Fruit fly (Drosophila melanogaster) whole organism, embryonic: Measurements from ENCODE around the gene ebo.
A peak's percentile ranks its signal among the peaks of the same experiment; 100 is the strongest.

ENCODE experiments used
- Ada2b ChIP-seq: fragments of 200-800 bp; sonication (Bioruptor generic); IDR thresholded peaks from 2 replicates; pipeline ENCODE4 v1.3.6; 2022; ENCODE audit warnings: missing biosample characterization, missing genetic modification characterization
- CG1024 ChIP-seq: fragments of 200-800 bp; sonication (Bioruptor generic); IDR thresholded peaks from 2 replicates; pipeline ENCODE4 v1.3.6; 2022; ENCODE audit warnings: missing biosample characterization, missing genetic modification characterization
- CG11456 ChIP-seq: fragments of 200-800 bp; sonication (Bioruptor generic); IDR thresholded peaks from 3 replicates; pipeline ENCODE4 v1.3.6; 2022; ENCODE audit warnings: missing biosample characterization, missing genetic modification characterization
- CG12219 ChIP-seq: fragments of 200-800 bp; sonication (Bioruptor generic); optimal IDR thresholded peaks from 3 replicates; lab custom pipeline; 2018; ENCODE audit warnings: missing biosample characterization, mild to moderate bottlenecking, missing genetic modification characterization
- CG15073 ChIP-seq: fragments of 200-800 bp; sonication (Bioruptor generic); optimal IDR thresholded peaks from 2 replicates; lab custom pipeline; 2016; ENCODE audit warnings: missing biosample characterization, missing genetic modification characterization
- CG16813 ChIP-seq: fragments of 200-800 bp; sonication (Bioruptor generic); IDR thresholded peaks from 3 replicates; pipeline ENCODE4 v1.3.6; 2022; ENCODE audit warnings: missing biosample characterization, missing genetic modification characterization; ENCODE audit not compliant: partially characterized antibody
- CG17328 ChIP-seq: fragments of 200-800 bp; sonication (Bioruptor generic); IDR thresholded peaks from 2 replicates; pipeline ENCODE4 v1.3.6; 2022; ENCODE audit warnings: missing biosample characterization, missing genetic modification characterization
- CG17359 ChIP-seq: fragments of 200-800 bp; sonication (Bioruptor generic); optimal IDR thresholded peaks from 3 replicates; lab custom pipeline; 2018; ENCODE audit warnings: missing biosample characterization, mild to moderate bottlenecking, missing genetic modification characterization, moderate library complexity
- CG18011 ChIP-seq: fragments of 200-800 bp; sonication (Bioruptor generic); optimal IDR thresholded peaks from 2 replicates; lab custom pipeline; 2017; ENCODE audit warnings: missing biosample characterization, missing genetic modification characterization, mild to moderate bottlenecking, moderate library complexity, missing genotype
- CG2120 ChIP-seq: fragments of 200-800 bp; sonication (Bioruptor generic); optimal IDR thresholded peaks from 3 replicates; lab custom pipeline; 2016; ENCODE audit warnings: missing biosample characterization, missing genetic modification characterization
- CG3838 ChIP-seq: fragments of 200-800 bp; sonication (Bioruptor generic); optimal IDR thresholded peaks from 3 replicates; lab custom pipeline; 2016; ENCODE audit warnings: missing biosample characterization, missing genetic modification characterization
- CG4328 ChIP-seq: fragments of 200-800 bp; sonication (Bioruptor generic); optimal IDR thresholded peaks from 3 replicates; lab custom pipeline; 2017; ENCODE audit warnings: missing biosample characterization, missing genetic modification reagents, missing genetic modification characterization
- CG4404 ChIP-seq: fragments of 200-800 bp; sonication (Bioruptor generic); IDR thresholded peaks from 2 replicates; pipeline ENCODE4 v1.3.6; 2022; ENCODE audit warnings: missing biosample characterization, missing genetic modification characterization
- CG5953 ChIP-seq: fragments of 200-800 bp; sonication (Bioruptor generic); IDR thresholded peaks from 2 replicates; pipeline ENCODE4 v1.3.6; 2022; ENCODE audit warnings: missing biosample characterization, missing genetic modification characterization
- CG6813 ChIP-seq: fragments of 200-800 bp; sonication (Bioruptor generic); optimal IDR thresholded peaks from 2 replicates; lab custom pipeline; 2017; ENCODE audit warnings: missing biosample characterization, missing genetic modification characterization, mild to moderate bottlenecking, moderate library complexity, missing genetic modification reagents
- CG7271 ChIP-seq: fragments of 200-800 bp; sonication (Bioruptor generic); optimal IDR thresholded peaks from 2 replicates; lab custom pipeline; 2018; ENCODE audit warnings: missing biosample characterization, mild to moderate bottlenecking, missing genetic modification characterization, moderate library complexity
- CG8290 ChIP-seq, 3 experiments: fragments of 200-800 bp; sonication (Bioruptor generic); optimal IDR thresholded peaks; 2 replicates each; lab custom pipeline; 2016 to 2019; ENCODE audit warnings: missing biosample characterization in 3 of 3, missing genetic modification characterization in 3 of 3, mild to moderate bottlenecking in 2 of 3, moderate library complexity in 1 of 3
- CkIIα-i1 ChIP-seq: fragments of 200-800 bp; sonication (Bioruptor generic); IDR thresholded peaks from 2 replicates; pipeline ENCODE4 v1.3.6; 2022; ENCODE audit warnings: missing biosample characterization, missing genetic modification characterization
- D19B ChIP-seq: fragments of 200-800 bp; sonication (Bioruptor generic); optimal IDR thresholded peaks from 2 replicates; lab custom pipeline; 2017; ENCODE audit warnings: missing biosample characterization, mild to moderate bottlenecking, missing genetic modification characterization
- Dad ChIP-seq: fragments of 200-800 bp; sonication (Bioruptor generic); optimal IDR thresholded peaks from 3 replicates; lab custom pipeline; 2016; ENCODE audit warnings: missing biosample characterization, missing genetic modification characterization
- Hey ChIP-seq: fragments of 200-800 bp; sonication (Bioruptor generic); optimal IDR thresholded peaks from 3 replicates; lab custom pipeline; 2018; ENCODE audit warnings: missing biosample characterization, mild to moderate bottlenecking, missing genetic modification characterization
- MESR4 ChIP-seq: fragments of 200-800 bp; sonication (Bioruptor generic); optimal IDR thresholded peaks from 2 replicates; lab custom pipeline; 2018; ENCODE audit warnings: missing biosample characterization, mild to moderate bottlenecking, missing genetic modification characterization, moderate library complexity
- NC2β ChIP-seq: fragments of 200-800 bp; sonication (Bioruptor generic); optimal IDR thresholded peaks from 2 replicates; lab custom pipeline; 2016; ENCODE audit warnings: missing biosample characterization, missing genetic modification characterization
- Nf-YA ChIP-seq: fragments of 200-800 bp; sonication (Bioruptor generic); IDR thresholded peaks from 2 replicates; pipeline ENCODE4 v1.3.6; 2022; ENCODE audit warnings: missing biosample characterization, missing genetic modification characterization
- Rfx ChIP-seq: fragments of 200-800 bp; sonication (Bioruptor generic); IDR thresholded peaks from 2 replicates; pipeline ENCODE4 v1.3.6; 2022; ENCODE audit warnings: missing biosample characterization, missing genetic modification characterization
- Ssrp ChIP-seq: fragments of 200-800 bp; sonication (Bioruptor generic); optimal IDR thresholded peaks from 2 replicates; lab custom pipeline; 2018; ENCODE audit warnings: missing biosample characterization, mild to moderate bottlenecking, missing genetic modification characterization, moderate library complexity
- YL-1 ChIP-seq: fragments of 200-800 bp; sonication (Bioruptor generic); optimal IDR thresholded peaks from 3 replicates; lab custom pipeline; 2017; ENCODE audit warnings: missing biosample characterization, mild to moderate bottlenecking, missing genetic modification characterization
- ab ChIP-seq: fragments of 200-800 bp; sonication (Bioruptor generic); optimal IDR thresholded peaks from 2 replicates; lab custom pipeline; 2016; ENCODE audit warnings: missing biosample characterization, missing genetic modification characterization
- az2 ChIP-seq: fragments of 200-800 bp; sonication (Bioruptor generic); optimal IDR thresholded peaks from 3 replicates; lab custom pipeline; 2016; ENCODE audit warnings: missing biosample characterization, missing genetic modification characterization
- chif ChIP-seq, 2 experiments: fragments of 200-800 bp; sonication (Bioruptor generic); optimal IDR thresholded peaks; 3 replicates each; lab custom pipeline; 2016; ENCODE audit warnings: missing biosample characterization in 2 of 2, missing genetic modification characterization in 2 of 2
- croc ChIP-seq: fragments of 200-800 bp; sonication (Bioruptor generic); conservative IDR thresholded peaks from 3 replicates; pipeline ENCODE4 v1.3.6; 2022; ENCODE audit warnings: missing biosample characterization, missing genetic modification characterization
- dmrt11E ChIP-seq: fragments of 200-800 bp; sonication (Bioruptor generic); optimal IDR thresholded peaks from 3 replicates; lab custom pipeline; 2018; ENCODE audit warnings: missing biosample characterization, mild to moderate bottlenecking, missing genetic modification characterization, moderate library complexity
- emc ChIP-seq: fragments of 200-800 bp; sonication (Bioruptor generic); optimal IDR thresholded peaks from 2 replicates; lab custom pipeline; 2016; ENCODE audit warnings: missing biosample characterization, missing genetic modification characterization
- esg ChIP-seq: fragments of 200-800 bp; sonication (Bioruptor generic); conservative IDR thresholded peaks from 2 replicates; pipeline ENCODE4 v1.3.6; 2022; ENCODE audit warnings: missing biosample characterization, missing genetic modification characterization
- fd64A ChIP-seq: fragments of 200-800 bp; sonication (Bioruptor generic); optimal IDR thresholded peaks from 3 replicates; lab custom pipeline; 2018; ENCODE audit warnings: missing biosample characterization, mild to moderate bottlenecking, missing genetic modification characterization
- ftz-f1 ChIP-seq: fragments of 200-800 bp; sonication (Bioruptor generic); optimal IDR thresholded peaks from 2 replicates; lab custom pipeline; 2016; ENCODE audit warnings: missing biosample characterization, missing genetic modification characterization
- gce ChIP-seq: fragments of 200-800 bp; sonication (Bioruptor generic); IDR thresholded peaks from 3 replicates; pipeline ENCODE4 v1.3.6; 2022; ENCODE audit warnings: missing biosample characterization, missing genetic modification characterization
- h ChIP-seq: fragments of >200 bp; optimal IDR thresholded peaks from 2 replicates; lab custom pipeline; 2017
- hb ChIP-seq: fragments of 200-800 bp; sonication (Bioruptor generic); IDR thresholded peaks from 3 replicates; pipeline ENCODE4 v1.3.6; 2022; ENCODE audit warnings: missing biosample characterization, missing genetic modification characterization; ENCODE audit not compliant: partially characterized antibody
- jumu ChIP-seq: fragments of 200-800 bp; sonication (Bioruptor generic); optimal IDR thresholded peaks from 3 replicates; lab custom pipeline; 2016; ENCODE audit warnings: missing biosample characterization, missing genetic modification characterization
- nerfin-2 ChIP-seq: fragments of 200-800 bp; sonication (Bioruptor generic); IDR thresholded peaks from 2 replicates; pipeline ENCODE4 v1.3.6; 2022; ENCODE audit warnings: missing biosample characterization, missing genetic modification characterization; ENCODE audit not compliant: partially characterized antibody
- pan ChIP-seq, 4 experiments: fragments of >200 bp in 3 of 4; fragments of 200-800 bp in 1 of 4; sonication (Bioruptor generic) in 1 of 4; optimal IDR thresholded peaks in 3 of 4; IDR thresholded peaks in 1 of 4; 2 replicates each; pipeline versions ENCODE4 v1.3.6 to Lab custom; 2017 to 2022; ENCODE audit warnings: missing biosample characterization in 2 of 4, missing genetic modification characterization in 2 of 4, mixed read lengths in 1 of 4
- prd ChIP-seq, 3 experiments: fragments of >200 bp in 2 of 3; fragments of 200-800 bp in 1 of 3; sonication (Bioruptor generic) in 1 of 3; optimal IDR thresholded peaks in 2 of 3; IDR thresholded peaks in 1 of 3; 2 replicates in 2 of 3; 3 replicates in 1 of 3; pipeline versions ENCODE4 v1.3.6 to Lab custom; 2017 to 2022; ENCODE audit warnings: missing biosample characterization in 1 of 3, missing genetic modification characterization in 1 of 3
- usp ChIP-seq: fragments of >200 bp; optimal IDR thresholded peaks from 2 replicates; lab custom pipeline; 2017; ENCODE audit warnings: missing biosample characterization, missing genetic modification characterization
- vvl ChIP-seq: fragments of 200-800 bp; sonication (Bioruptor generic); IDR thresholded peaks from 2 replicates; pipeline ENCODE4 v1.3.6; 2022; ENCODE audit warnings: missing biosample characterization, missing genetic modification characterization
- wdn ChIP-seq: fragments of 200-800 bp; sonication (Bioruptor generic); IDR thresholded peaks from 2 replicates; pipeline ENCODE4 v1.3.6; 2022; ENCODE audit warnings: missing biosample characterization, missing genetic modification characterization
- zf30C ChIP-seq: fragments of 200-800 bp; sonication (Bioruptor generic); optimal IDR thresholded peaks from 3 replicates; lab custom pipeline; 2018; ENCODE audit warnings: missing biosample characterization, mild to moderate bottlenecking, missing genetic modification characterization
- zfh2 ChIP-seq: fragments of 200-800 bp; sonication (Bioruptor generic); optimal IDR thresholded peaks from 2 replicates; lab custom pipeline; 2016; ENCODE audit warnings: missing biosample characterization, missing genetic modification characterization

ebo gene

DNA sequence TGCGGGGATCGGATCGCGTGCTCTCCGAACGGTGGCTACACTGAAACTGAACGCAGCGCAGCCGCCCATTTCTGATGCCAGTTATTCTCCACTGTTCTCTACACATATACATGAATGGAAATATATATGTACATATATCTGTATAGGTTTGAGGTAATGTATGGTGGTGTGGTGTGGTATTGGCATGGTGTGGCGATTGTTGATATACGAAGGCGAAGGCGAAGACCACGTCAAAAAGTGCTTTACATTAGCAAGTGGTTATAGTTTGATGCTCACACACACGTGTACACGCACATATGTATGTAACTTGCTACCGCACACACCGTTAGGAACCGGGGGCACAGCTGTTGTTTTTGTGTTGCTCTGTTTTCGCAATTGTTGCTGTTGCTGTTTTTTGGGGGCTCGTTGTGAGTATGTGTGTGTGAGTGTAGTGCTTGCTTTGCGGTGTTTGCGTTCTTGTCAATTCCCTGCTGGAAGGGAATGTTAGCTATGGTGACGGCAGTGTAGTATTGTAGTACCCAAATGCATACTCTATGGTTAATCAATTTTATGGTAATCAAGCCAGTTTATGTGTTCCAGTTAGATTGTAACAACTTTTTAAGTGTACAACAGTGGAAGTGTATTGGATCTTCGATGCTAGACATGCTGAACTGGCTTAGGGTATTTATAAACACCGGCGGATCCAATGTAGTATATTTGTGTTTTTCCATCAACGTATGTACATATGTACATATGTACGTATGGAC, 17.2 kb upstream of the ebo start, which contains the start of gene CG17896 (continued):
- TF ChIP-seq CG5953 (peak; percentile 93), Dad (GFP tag; lab: Kevin White, UChicago) (peak; percentile 98), wdn (GFP tag; lab: Robert Waterston, UW) (peak; percentile 99), Ada2b (GFP tag; lab: Robert Waterston, UW) (peak; percentile 99), ab (GFP tag; lab: Kevin White, UChicago) (peak; percentile 96), esg (peak; percentile 95), NC2β (GFP tag; lab: Kevin White, UChicago) (peak; percentile 96), dmrt11E (tag; lab: Kevin White, UChicago) (peak; percentile 72), croc (GFP tag; lab: Robert Waterston, UW) (peak; percentile 91), CG17359 (peak; percentile 97), YL-1 (GFP tag; lab: Kevin White, UChicago) (peak; percentile 39), prd (optimal IDR thresholded peaks at IDR 0.05; lab: Kevin White, UChicago) (no peak), prd (GFP tag; IDR thresholded peaks at IDR 0.05; lab: Robert Waterston, UW) (peak; percentile 99), CG4404 (peak; percentile 95), CG1024 (GFP tag; lab: Robert Waterston, UW) (peak; percentile 93), CG4328 (peak; percentile 73), chif (GFP tag; optimal IDR thresholded peaks at IDR 0.05; lab: Kevin White, UChicago) (peak; percentile 97 to 98), CkIIα-i1 (GFP tag; lab: Robert Waterston, UW) (peak; percentile 93), gce (GFP tag; lab: Robert Waterston, UW) (peak; percentile 96), CG6813 (GFP tag; lab: Kevin White, UChicago) (peak; percentile 97), Hey (tag; lab: Kevin White, UChicago) (peak; percentile 91), CG3838 (GFP tag; lab: Kevin White, UChicago) (peak; percentile 95), vvl (peak; percentile 98), emc (GFP tag; lab: Kevin White, UChicago) (peak; percentile 98), nerfin-2 (GFP tag; lab: Robert Waterston, UW) (no peak), CG12219 (GFP tag; lab: Kevin White, UChicago) (peak; percentile 98), Nf-YA (GFP tag; lab: Robert Waterston, UW) (peak; percentile 91), pan (optimal IDR thresholded peaks at IDR 0.05; lab: Kevin White, UChicago) (no peak), pan (GFP tag; optimal IDR thresholded peaks at IDR 0.05 in 1 of 2, IDR thresholded peaks at IDR 0.05 in 1 of 2) (peak in 1 of 2 experiments; percentile 98), CG15073 (GFP tag; lab: Kevin White, UChicago) (peak; percentile 81), Rfx (GFP tag; lab: Robert Waterston, UW) (peak; percentile 100), CG7271 (tag; lab: Kevin White, UChicago) (peak; percentile 67), CG17328 (GFP tag; lab: Robert Waterston, UW) (peak; percentile 96), CG8290 (GFP tag; optimal IDR thresholded peaks at IDR 0.05; lab: Kevin White, UChicago) (peak; percentile 81), CG8290 (tag; optimal IDR thresholded peaks at IDR 0.05; lab: Kevin White, UChicago) (peak in 1 of 2 experiments; percentile 100), hb (GFP tag; lab: Robert Waterston, UW) (no peak), CG2120 (GFP tag; lab: Kevin White, UChicago) (peak; percentile 100), az2 (peak; percentile 94), Ssrp (tag; lab: Kevin White, UChicago) (peak; percentile 92), ftz-f1 (GFP tag; lab: Kevin White, UChicago) (peak; percentile 19), h (lab: Kevin White, UChicago) (no peak), MESR4 (GFP tag; lab: Kevin White, UChicago) (peak; percentile 61), zfh2 (GFP tag; lab: Kevin White, UChicago) (peak; percentile 99), CG16813 (GFP tag; lab: Robert Waterston, UW) (no peak), CG11456 (GFP tag; lab: Robert Waterston, UW) (peak; percentile 99), D19B (peak; percentile 96), zf30C (GFP tag; lab: Kevin White, UChicago) (peak; percentile 30), jumu (GFP tag; lab: Kevin White, UChicago) (peak; percentile 98), fd64A (GFP tag; lab: Kevin White, UChicago) (peak; percentile 89), usp (GFP tag; lab: Kevin White, UChicago) (no peak), CG18011 (GFP tag; lab: Kevin White, UChicago) (no peak)
